Fruit fly (Drosophila melanogaster) whole organism, embryonic: ENCODE results near the gene CG17233.

Experiments
- Aef1 ChIP-seq: fragments of 200-800 bp; sonication (Bioruptor generic); IDR thresholded peaks from 3 replicates; pipeline ENCODE4 v1.3.6; 2022; ENCODE audit warnings: missing biosample characterization, missing genetic modification characterization
- Bdp1 ChIP-seq: fragments of 200-800 bp; sonication (Bioruptor generic); optimal IDR thresholded peaks from 3 replicates; lab custom pipeline; 2016; ENCODE audit warnings: missing biosample characterization, missing genetic modification characterization
- CG10321 ChIP-seq: fragments of 200-800 bp; sonication (Bioruptor generic); IDR thresholded peaks from 2 replicates; pipeline ENCODE4 v1.3.6; 2022; ENCODE audit warnings: missing biosample characterization, missing genetic modification characterization
- CG10366 ChIP-seq: fragments of 200-800 bp; sonication (Bioruptor generic); IDR thresholded peaks from 2 replicates; pipeline ENCODE4 v1.3.6; 2022; ENCODE audit warnings: missing biosample characterization, missing genetic modification characterization
- CG10462 ChIP-seq: fragments of 200-800 bp; sonication (Bioruptor generic); optimal IDR thresholded peaks from 2 replicates; lab custom pipeline; 2016; ENCODE audit warnings: missing biosample characterization, missing genetic modification characterization
- CG11695 ChIP-seq: fragments of 200-800 bp; sonication (Bioruptor generic); IDR thresholded peaks from 3 replicates; pipeline ENCODE4 v1.3.6; 2022; ENCODE audit warnings: missing biosample characterization, missing genetic modification characterization
- CG12071 ChIP-seq: fragments of 200-800 bp; sonication (Bioruptor generic); optimal IDR thresholded peaks from 3 replicates; lab custom pipeline; 2018; ENCODE audit warnings: missing biosample characterization, mild to moderate bottlenecking, missing genetic modification characterization
- CG17359 ChIP-seq: fragments of 200-800 bp; sonication (Bioruptor generic); optimal IDR thresholded peaks from 3 replicates; lab custom pipeline; 2018; ENCODE audit warnings: missing biosample characterization, mild to moderate bottlenecking, missing genetic modification characterization, moderate library complexity
- CG17385 ChIP-seq: fragments of 200-800 bp; sonication (Bioruptor generic); optimal IDR thresholded peaks from 3 replicates; lab custom pipeline; 2018; ENCODE audit warnings: missing biosample characterization, mild to moderate bottlenecking, missing genetic modification characterization
- CG18599 ChIP-seq: fragments of 200-800 bp; sonication (Bioruptor generic); optimal IDR thresholded peaks from 3 replicates; lab custom pipeline; 2017; ENCODE audit warnings: missing biosample characterization, missing genetic modification characterization, mild to moderate bottlenecking, moderate library complexity, missing genetic modification reagents
- CG2129 ChIP-seq: fragments of 200-800 bp; sonication (Bioruptor generic); IDR thresholded peaks from 2 replicates; pipeline ENCODE4 v1.3.6; 2022; ENCODE audit warnings: missing biosample characterization, missing genetic modification characterization; ENCODE audit not compliant: partially characterized antibody
- CG31365 ChIP-seq: fragments of 200-800 bp; sonication (Bioruptor generic); optimal IDR thresholded peaks from 2 replicates; lab custom pipeline; 2018; ENCODE audit warnings: missing biosample characterization, mild to moderate bottlenecking, missing genetic modification characterization
- CG31441 ChIP-seq: fragments of 200-800 bp; sonication (Bioruptor generic); IDR thresholded peaks from 2 replicates; pipeline ENCODE4 v1.3.6; 2022; ENCODE audit warnings: missing biosample characterization, missing genetic modification characterization
- CG34422 ChIP-seq: fragments of 200-800 bp; sonication (Bioruptor generic); IDR thresholded peaks from 3 replicates; pipeline ENCODE4 v1.3.6; 2022; ENCODE audit warnings: missing biosample characterization, missing genetic modification characterization
- CG43689 ChIP-seq: fragments of 200-800 bp; sonication (Bioruptor generic); IDR thresholded peaks from 2 replicates; pipeline ENCODE4 v1.3.6; 2022; ENCODE audit warnings: missing biosample characterization, missing genetic modification characterization
- CG8359 ChIP-seq: fragments of 200-800 bp; sonication (Bioruptor generic); optimal IDR thresholded peaks from 2 replicates; lab custom pipeline; 2017; ENCODE audit warnings: missing biosample characterization, mild to moderate bottlenecking, missing genetic modification characterization, borderline replicate concordance
- CG8944 ChIP-seq: fragments of 200-800 bp; sonication (Bioruptor generic); optimal IDR thresholded peaks from 3 replicates; lab custom pipeline; 2016; ENCODE audit warnings: missing biosample characterization, missing genetic modification characterization
- CG9817 ChIP-seq: fragments of 200-800 bp; sonication (Bioruptor generic); optimal IDR thresholded peaks from 2 replicates; lab custom pipeline; 2018; ENCODE audit warnings: missing biosample characterization, mild to moderate bottlenecking, missing genetic modification characterization, moderate library complexity
- Dbx ChIP-seq: fragments of 200-800 bp; sonication (Bioruptor generic); IDR thresholded peaks from 3 replicates; pipeline ENCODE4 v1.3.6; 2022; ENCODE audit warnings: missing biosample characterization, missing genetic modification characterization
- H15 ChIP-seq: fragments of 200-800 bp; sonication (Bioruptor generic); IDR thresholded peaks from 3 replicates; pipeline ENCODE4 v1.3.6; 2022; ENCODE audit warnings: missing biosample characterization, missing genetic modification characterization
- HLH3B ChIP-seq: fragments of 200-800 bp; sonication (Bioruptor generic); IDR thresholded peaks from 2 replicates; pipeline ENCODE4 v1.3.6; 2022; ENCODE audit warnings: missing biosample characterization, missing genetic modification characterization
- HmgD ChIP-seq: fragments of 200-800 bp; sonication (Bioruptor generic); optimal IDR thresholded peaks from 3 replicates; lab custom pipeline; 2016; ENCODE audit warnings: missing biosample characterization, missing genetic modification characterization
- HmgZ ChIP-seq: fragments of 200-800 bp; sonication (Bioruptor generic); optimal IDR thresholded peaks from 2 replicates; lab custom pipeline; 2018; ENCODE audit warnings: missing biosample characterization, mild to moderate bottlenecking, missing genetic modification characterization
- Hr78 ChIP-seq, 2 experiments: fragments of 200-800 bp in 1 of 2; fragments of >200 bp in 1 of 2; sonication (Bioruptor generic) in 1 of 2; optimal IDR thresholded peaks; 2 replicates each; lab custom pipeline; 2017 to 2019; ENCODE audit warnings: missing biosample characterization in 2 of 2, missing genetic modification characterization in 2 of 2, mild to moderate bottlenecking in 1 of 2, moderate library complexity in 1 of 2
- MTF-1 ChIP-seq: fragments of 200-800 bp; sonication (Bioruptor generic); optimal IDR thresholded peaks from 2 replicates; lab custom pipeline; 2018; ENCODE audit warnings: missing biosample characterization, mild to moderate bottlenecking, missing genetic modification characterization, borderline replicate concordance
- Mes4 ChIP-seq: fragments of 200-800 bp; sonication (Bioruptor generic); optimal IDR thresholded peaks from 2 replicates; lab custom pipeline; 2016; ENCODE audit warnings: missing biosample characterization, missing genetic modification characterization
- NFAT ChIP-seq: fragments of 200-800 bp; sonication (Bioruptor generic); IDR thresholded peaks from 2 replicates; pipeline ENCODE4 v1.3.6; 2022; ENCODE audit warnings: missing biosample characterization, missing genetic modification characterization
- Nf-YB ChIP-seq: fragments of 200-800 bp; sonication (Bioruptor generic); optimal IDR thresholded peaks from 3 replicates; lab custom pipeline; 2019; ENCODE audit warnings: missing biosample characterization, mild to moderate bottlenecking, missing genetic modification characterization, moderate library complexity
- Oli ChIP-seq: fragments of 200-800 bp; sonication (Bioruptor generic); optimal IDR thresholded peaks from 2 replicates; lab custom pipeline; 2018; ENCODE audit warnings: missing biosample characterization, mild to moderate bottlenecking, missing genetic modification characterization, moderate library complexity
- Opbp ChIP-seq: fragments of 200-800 bp; sonication (Bioruptor generic); IDR thresholded peaks from 3 replicates; pipeline ENCODE4 v1.3.6; 2022; ENCODE audit warnings: missing biosample characterization, missing genetic modification characterization; ENCODE audit not compliant: partially characterized antibody
- PHDP ChIP-seq: fragments of 200-800 bp; sonication (Bioruptor generic); optimal IDR thresholded peaks from 3 replicates; lab custom pipeline; 2018; ENCODE audit warnings: missing biosample characterization, mild to moderate bottlenecking, missing genetic modification characterization, moderate library complexity
- Poxn ChIP-seq: fragments of 200-800 bp; sonication (Bioruptor generic); IDR thresholded peaks from 2 replicates; pipeline ENCODE4 v1.3.6; 2022; ENCODE audit warnings: missing biosample characterization, missing genetic modification characterization
- Scr ChIP-seq: fragments of 200-800 bp; sonication (Bioruptor generic); IDR thresholded peaks from 2 replicates; pipeline ENCODE4 v1.3.6; 2022; ENCODE audit warnings: missing biosample characterization, missing genetic modification characterization; ENCODE audit not compliant: partially characterized antibody
- Spps ChIP-seq: fragments of 200-800 bp; sonication (Bioruptor generic); optimal IDR thresholded peaks from 2 replicates; lab custom pipeline; 2018; ENCODE audit warnings: missing biosample characterization, mild to moderate bottlenecking, missing genetic modification characterization
- ara ChIP-seq: fragments of 200-800 bp; sonication (Bioruptor generic); IDR thresholded peaks from 2 replicates; pipeline ENCODE4 v1.3.6; 2022; ENCODE audit warnings: missing biosample characterization, missing genetic modification characterization
- az2 ChIP-seq: fragments of 200-800 bp; sonication (Bioruptor generic); optimal IDR thresholded peaks from 3 replicates; lab custom pipeline; 2016; ENCODE audit warnings: missing biosample characterization, missing genetic modification characterization
- bab2 ChIP-seq: fragments of 200-800 bp; sonication (Bioruptor generic); optimal IDR thresholded peaks from 2 replicates; lab custom pipeline; 2016; ENCODE audit warnings: missing biosample characterization, missing genetic modification characterization
- bbx ChIP-seq: fragments of 200-800 bp; sonication (Bioruptor generic); IDR thresholded peaks from 2 replicates; pipeline ENCODE4 v1.3.6; 2022; ENCODE audit warnings: missing biosample characterization, missing genetic modification characterization; ENCODE audit not compliant: partially characterized antibody
- bigmax ChIP-seq: fragments of 200-800 bp; sonication (Bioruptor generic); optimal IDR thresholded peaks from 2 replicates; lab custom pipeline; 2018; ENCODE audit warnings: missing biosample characterization, mild to moderate bottlenecking, missing genetic modification characterization
- chif ChIP-seq, 2 experiments: fragments of 200-800 bp; sonication (Bioruptor generic); optimal IDR thresholded peaks; 3 replicates each; lab custom pipeline; 2016; ENCODE audit warnings: missing biosample characterization in 2 of 2, missing genetic modification characterization in 2 of 2
- crc ChIP-seq: fragments of 200-800 bp; sonication (Bioruptor generic); optimal IDR thresholded peaks from 2 replicates; lab custom pipeline; 2016; ENCODE audit warnings: missing biosample characterization, missing genetic modification characterization
- crol ChIP-seq: fragments of 200-800 bp; sonication (Bioruptor generic); IDR thresholded peaks from 2 replicates; pipeline ENCODE4 v1.3.6; 2022; ENCODE audit warnings: missing biosample characterization, missing genetic modification characterization
- danr ChIP-seq: fragments of 200-800 bp; sonication (Bioruptor generic); IDR thresholded peaks from 2 replicates; pipeline ENCODE4 v1.3.6; 2022; ENCODE audit warnings: missing biosample characterization, missing genetic modification characterization
- dimm ChIP-seq: fragments of 200-800 bp; sonication (Bioruptor generic); IDR thresholded peaks from 2 replicates; pipeline ENCODE4 v1.3.6; 2022; ENCODE audit warnings: missing biosample characterization, missing genetic modification characterization
- gem ChIP-seq: fragments of 200-800 bp; sonication (Bioruptor generic); optimal IDR thresholded peaks from 2 replicates; lab custom pipeline; 2019; ENCODE audit warnings: missing biosample characterization, mild to moderate bottlenecking, missing genetic modification characterization, moderate library complexity
- ham ChIP-seq: fragments of 200-800 bp; sonication (Bioruptor generic); IDR thresholded peaks from 2 replicates; pipeline ENCODE4 v1.3.6; 2022; ENCODE audit warnings: missing biosample characterization, missing genetic modification characterization
- seq ChIP-seq: fragments of 200-800 bp; sonication (Bioruptor generic); IDR thresholded peaks from 2 replicates; pipeline ENCODE4 v1.3.6; 2022; ENCODE audit warnings: missing biosample characterization, missing genetic modification characterization
- sima ChIP-seq: fragments of 200-800 bp; sonication (Bioruptor generic); optimal IDR thresholded peaks from 2 replicates; lab custom pipeline; 2016; ENCODE audit warnings: missing biosample characterization, missing genetic modification characterization
- so ChIP-seq: fragments of 200-800 bp; sonication (Bioruptor generic); IDR thresholded peaks from 3 replicates; pipeline ENCODE4 v1.3.6; 2022; ENCODE audit warnings: missing biosample characterization, missing genetic modification characterization
- usp ChIP-seq: fragments of >200 bp; optimal IDR thresholded peaks from 2 replicates; lab custom pipeline; 2017; ENCODE audit warnings: missing biosample characterization, missing genetic modification characterization

Gene CG17233

dm6 chr3L:20186294-20187020, 55.2 kb downstream of the CG17233 start (continued):
- TF ChIP-seq Mes4 (GFP tag; lab: Kevin White, UChicago) (no peak), H15 (GFP tag; lab: Robert Waterston, UW) (no peak), Scr (0 out of 2 replicates have a peak, but pooled peaks have one; percentile 23), CG8944 (GFP tag; lab: Kevin White, UChicago) (no peak), Opbp (GFP tag; lab: Robert Waterston, UW) (0 out of 3 replicates have a peak, but pooled peaks have one; percentile 7), Poxn (GFP tag; lab: Robert Waterston, UW) (no peak), ara (GFP tag; lab: Robert Waterston, UW) (no peak), HLH3B (GFP tag; lab: Robert Waterston, UW) (no peak), Spps (tag; lab: Kevin White, UChicago) (no peak), chif (GFP tag; optimal IDR thresholded peaks at IDR 0.05; lab: Kevin White, UChicago) (no peak), HmgZ (peak; percentile 19), CG18599 (GFP tag; lab: Kevin White, UChicago) (no peak), MTF-1 (GFP tag; lab: Kevin White, UChicago) (no peak), CG2129 (GFP tag; lab: Robert Waterston, UW) (no peak), Bdp1 (GFP tag; lab: Kevin White, UChicago) (no peak), sima (GFP tag; lab: Kevin White, UChicago) (no peak), CG17385 (GFP tag; lab: Kevin White, UChicago) (peak; percentile 40), CG31441 (GFP tag; lab: Robert Waterston, UW) (0 out of 2 replicates have a peak, but pooled peaks have one; percentile 26), usp (GFP tag; lab: Kevin White, UChicago) (no peak), seq (GFP tag; lab: Robert Waterston, UW) (no peak), CG9817 (tag; lab: Kevin White, UChicago) (no peak), CG10321 (GFP tag; lab: Robert Waterston, UW) (no peak), CG8359 (peak; percentile 7), CG34422 (no peak), crol (GFP tag; lab: Robert Waterston, UW) (peak; percentile 79), CG17359 (no peak), Oli (tag; lab: Kevin White, UChicago) (peak; percentile 27), bab2 (no peak), ham (GFP tag; lab: Robert Waterston, UW) (no peak), so (GFP tag; lab: Robert Waterston, UW) (no peak), CG11695 (GFP tag; lab: Robert Waterston, UW) (no peak), NFAT (GFP tag; lab: Robert Waterston, UW) (no peak), CG10462 (no peak), crc (GFP tag; lab: Kevin White, UChicago) (no peak), CG43689 (GFP tag; lab: Robert Waterston, UW) (no peak), danr (GFP tag; lab: Robert Waterston, UW) (no peak), gem (tag; lab: Kevin White, UChicago) (no peak), az2 (GFP tag; lab: Kevin White, UChicago) (no peak), bigmax (GFP tag; lab: Kevin White, UChicago) (no peak), dimm (GFP tag; lab: Robert Waterston, UW) (no peak), CG12071 (GFP tag; lab: Kevin White, UChicago) (no peak), Dbx (GFP tag; lab: Robert Waterston, UW) (no peak), CG10366 (GFP tag; lab: Robert Waterston, UW) (no peak), PHDP (peak; percentile 36), Nf-YB (peak; percentile 6), bbx (GFP tag; lab: Robert Waterston, UW) (no peak), Hr78 (GFP tag; optimal IDR thresholded peaks at IDR 0.05; lab: Kevin White, UChicago) (peak in 1 of 2 experiments; percentile 36), HmgD (GFP tag; lab: Kevin White, UChicago) (no peak), CG31365 (tag; lab: Kevin White, UChicago) (no peak), Aef1 (GFP tag; lab: Robert Waterston, UW) (no peak)
